Worm (Caenorhabditis elegans): ENCODE measurements around the gene tbx-35.

DNA sequence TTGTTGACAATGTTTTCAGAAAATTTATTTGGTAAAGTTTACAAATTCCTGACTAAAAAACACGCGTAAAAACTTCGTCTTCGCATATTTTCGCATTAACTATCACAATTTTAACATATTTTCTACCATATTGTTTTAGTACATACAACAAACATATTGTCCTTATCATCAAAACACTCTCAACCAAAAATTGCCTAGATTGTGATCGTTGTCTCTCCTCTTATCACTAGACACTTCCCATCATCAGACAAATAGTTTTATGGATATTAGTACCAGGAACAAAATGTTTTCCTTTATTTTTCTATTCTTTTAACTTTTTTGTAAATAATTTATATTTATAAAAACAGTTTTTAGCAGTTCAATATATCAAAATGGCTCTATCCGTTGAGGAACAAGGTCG, 36.2 kb upstream of the tbx-35 start, which contains the start of gene C17C3.3:
- no peak for TF ChIP-seq mdl-1 (tag; optimal IDR thresholded peaks at IDR 0.05)
- TF ChIP-seq aly-2 (tag; optimal IDR thresholded peaks at IDR 0.05), result no peak
- no peak for TF ChIP-seq nhr-12 (tag; optimal IDR thresholded peaks at IDR 0.05)
- no peak for TF ChIP-seq snpc-4 (tag; optimal IDR thresholded peaks at IDR 0.05)
- no peak for TF ChIP-seq elt-3 (tag; optimal IDR thresholded peaks at IDR 0.05)
- peak; percentile 17 for TF ChIP-seq sma-9 (GFP tag; optimal IDR thresholded peaks at IDR 0.05)
- no peak for TF ChIP-seq sma-9 (tag; optimal IDR thresholded peaks at IDR 0.05)
- no peak for TF ChIP-seq ceh-82 (tag; optimal IDR thresholded peaks at IDR 0.05)
- TF ChIP-seq nhr-6 (tag; optimal IDR thresholded peaks at IDR 0.05), result no peak
- TF ChIP-seq ZK546.5 (tag; optimal IDR thresholded peaks at IDR 0.05), result no peak
- TF ChIP-seq mbf-1 (tag; optimal IDR thresholded peaks at IDR 0.05), result no peak
- TF ChIP-seq zag-1 (tag; optimal IDR thresholded peaks at IDR 0.05), result no peak
- TF ChIP-seq nhr-237 (tag; optimal IDR thresholded peaks at IDR 0.05), result no peak
